Worm (Caenorhabditis elegans) whole organism, L2 larva: ENCODE data around the gene F10A3.11.

Experiments
- F13H6.1 ChIP-seq: sonication (generic microtip); optimal IDR thresholded peaks from 2 replicates; lab custom pipeline; 2016; ENCODE audit warnings: missing genetic modification characterization, missing compliant biosample characterization
- Y55F3AM.14 ChIP-seq: fragments of 200-800 bp; sonication (Bioruptor generic); optimal IDR thresholded peaks from 2 replicates; lab custom pipeline; 2018; ENCODE audit warnings: mild to moderate bottlenecking, missing genetic modification characterization, missing compliant biosample characterization
- ZK546.5 ChIP-seq: sonication (generic microtip); optimal IDR thresholded peaks from 2 replicates; lab custom pipeline; 2017; ENCODE audit warnings: missing biosample characterization, missing genetic modification characterization
- alr-1 ChIP-seq: fragments of 150-350 bp; optimal IDR thresholded peaks from 2 replicates; lab custom pipeline; 2014; ENCODE audit warnings: missing biosample characterization, missing genetic modification characterization
- ama-1 ChIP-seq: fragments of 150-350 bp; optimal IDR thresholded peaks from 2 replicates; lab custom pipeline; 2018; ENCODE audit warnings: inconsistent platforms
- ceh-16 ChIP-seq: fragments of 150-350 bp; optimal IDR thresholded peaks from 2 replicates; lab custom pipeline; 2014; ENCODE audit warnings: missing biosample characterization, missing genetic modification characterization
- ceh-82 ChIP-seq: fragments of 150-350 bp; optimal IDR thresholded peaks from 2 replicates; lab custom pipeline; 2014; ENCODE audit warnings: missing biosample characterization, missing genetic modification characterization
- crh-2 ChIP-seq: sonication (generic microtip); optimal IDR thresholded peaks from 2 replicates; lab custom pipeline; 2017; ENCODE audit warnings: missing biosample characterization, missing genetic modification characterization
- dmd-4 ChIP-seq: sonication (generic microtip); optimal IDR thresholded peaks from 2 replicates; lab custom pipeline; 2017; ENCODE audit warnings: missing biosample characterization, missing genetic modification characterization
- egl-27 ChIP-seq: sonication (generic microtip); optimal IDR thresholded peaks from 3 replicates; lab custom pipeline; 2017; ENCODE audit warnings: missing biosample characterization, missing genetic modification reagents, missing genetic modification characterization
- elt-1 ChIP-seq: fragments of 150-350 bp; optimal IDR thresholded peaks from 2 replicates; lab custom pipeline; 2014; ENCODE audit warnings: missing biosample characterization, missing genetic modification characterization
- elt-3 ChIP-seq: sonication (generic microtip); optimal IDR thresholded peaks from 2 replicates; lab custom pipeline; 2017; ENCODE audit warnings: missing biosample characterization, missing genetic modification characterization
- fos-1 ChIP-seq: fragments of 150-350 bp; optimal IDR thresholded peaks from 2 replicates; lab custom pipeline; 2014; ENCODE audit warnings: missing biosample characterization, missing genetic modification characterization
- lin-11 ChIP-seq: fragments of 150-350 bp; sonication (generic microtip); optimal IDR thresholded peaks from 2 replicates; lab custom pipeline; 2014; ENCODE audit warnings: missing biosample characterization, missing genetic modification characterization, inconsistent platforms, mixed read lengths
- lin-39 ChIP-seq: fragments of 150-350 bp; optimal IDR thresholded peaks from 2 replicates; lab custom pipeline; 2014; ENCODE audit warnings: missing biosample characterization, missing genetic modification reagents, missing genetic modification characterization
- lsy-2 ChIP-seq, 2 experiments: fragments of 150-350 bp in 1 of 2; sonication (generic microtip) in 1 of 2; optimal IDR thresholded peaks; 2 replicates each; lab custom pipeline; 2014 to 2017; ENCODE audit warnings: missing biosample characterization in 2 of 2, missing genetic modification characterization in 2 of 2
- mbf-1 ChIP-seq: sonication (generic microtip); optimal IDR thresholded peaks from 2 replicates; lab custom pipeline; 2017; ENCODE audit warnings: missing biosample characterization, missing genetic modification characterization
- mdl-1 ChIP-seq, 2 experiments: fragments of 150-350 bp in 1 of 2; sonication (generic microtip) in 1 of 2; optimal IDR thresholded peaks; 2 replicates each; lab custom pipeline; 2017; ENCODE audit warnings: missing biosample characterization in 2 of 2, missing genetic modification characterization in 2 of 2
- nhr-11 ChIP-seq: fragments of 150-350 bp; optimal IDR thresholded peaks from 2 replicates; lab custom pipeline; 2014; ENCODE audit warnings: missing biosample characterization, missing genetic modification characterization
- nhr-129 ChIP-seq: fragments of 150-350 bp; optimal IDR thresholded peaks from 2 replicates; lab custom pipeline; 2014; ENCODE audit warnings: missing biosample characterization, missing genetic modification characterization
- nhr-21 ChIP-seq: fragments of 150-350 bp; optimal IDR thresholded peaks from 2 replicates; lab custom pipeline; 2014; ENCODE audit warnings: missing biosample characterization, missing genetic modification characterization
- nhr-23 ChIP-seq: fragments of 150-350 bp; optimal IDR thresholded peaks from 2 replicates; lab custom pipeline; 2014; ENCODE audit warnings: missing biosample characterization, missing genetic modification reagents, missing genetic modification characterization
- nhr-25 ChIP-seq: fragments of 150-350 bp; sonication (generic microtip); optimal IDR thresholded peaks from 3 replicates; lab custom pipeline; 2014; ENCODE audit warnings: missing biosample characterization, missing genetic modification characterization
- nhr-6 ChIP-seq: fragments of 150-350 bp; optimal IDR thresholded peaks from 2 replicates; lab custom pipeline; 2014; ENCODE audit warnings: missing biosample characterization, missing genetic modification characterization
- nhr-77 ChIP-seq: fragments of 150-350 bp; optimal IDR thresholded peaks from 2 replicates; lab custom pipeline; 2014; ENCODE audit warnings: missing biosample characterization, missing genetic modification characterization
- peb-1 ChIP-seq: fragments of 150-350 bp; optimal IDR thresholded peaks from 2 replicates; lab custom pipeline; 2014; ENCODE audit warnings: missing biosample characterization, missing genetic modification characterization
- sma-3 ChIP-seq: sonication (generic microtip); optimal IDR thresholded peaks from 2 replicates; lab custom pipeline; 2016; ENCODE audit warnings: missing genetic modification reagents, missing genetic modification characterization, missing compliant biosample characterization
- sma-9 ChIP-seq, 2 experiments: fragments of 150-350 bp in 1 of 2; sonication (generic microtip) in 1 of 2; optimal IDR thresholded peaks; 2 replicates each; lab custom pipeline; 2014 to 2016; ENCODE audit warnings: missing genetic modification characterization in 2 of 2, mild to moderate bottlenecking in 1 of 2, missing biosample characterization in 1 of 2, missing compliant biosample characterization in 1 of 2, missing genetic modification reagents in 1 of 2, moderate library complexity in 1 of 2
- snpc-4 ChIP-seq: fragments of 150-350 bp; optimal IDR thresholded peaks from 2 replicates; lab custom pipeline; 2014; ENCODE audit warnings: missing biosample characterization, missing genetic modification characterization
- unc-39 ChIP-seq: fragments of 150-350 bp; optimal IDR thresholded peaks from 2 replicates; lab custom pipeline; 2014; ENCODE audit warnings: missing biosample characterization, missing genetic modification characterization
- unc-55 ChIP-seq: fragments of 150-350 bp; sonication (generic microtip); optimal IDR thresholded peaks from 3 replicates; lab custom pipeline; 2014; ENCODE audit warnings: missing biosample characterization, missing genetic modification reagents, missing genetic modification characterization
- unc-62 ChIP-seq: fragments of 150-350 bp; optimal IDR thresholded peaks from 2 replicates; lab custom pipeline; 2014; ENCODE audit warnings: missing biosample characterization, missing genetic modification reagents, missing genetic modification characterization
- zag-1 ChIP-seq: fragments of 150-350 bp; optimal IDR thresholded peaks from 2 replicates; lab custom pipeline; 2014; ENCODE audit warnings: missing biosample characterization, missing genetic modification characterization
- ztf-1 ChIP-seq: fragments of 200-800 bp; sonication (Bioruptor generic); conservative IDR thresholded peaks from 2 replicates; pipeline ENCODE4 v1.3.6; 2022; ENCODE audit warnings: missing genetic modification characterization, missing compliant biosample characterization
- ztf-4 ChIP-seq: fragments of 150-350 bp; optimal IDR thresholded peaks from 2 replicates; lab custom pipeline; 2014; ENCODE audit warnings: missing biosample characterization, missing genetic modification characterization

F10A3.11 gene

DNA sequence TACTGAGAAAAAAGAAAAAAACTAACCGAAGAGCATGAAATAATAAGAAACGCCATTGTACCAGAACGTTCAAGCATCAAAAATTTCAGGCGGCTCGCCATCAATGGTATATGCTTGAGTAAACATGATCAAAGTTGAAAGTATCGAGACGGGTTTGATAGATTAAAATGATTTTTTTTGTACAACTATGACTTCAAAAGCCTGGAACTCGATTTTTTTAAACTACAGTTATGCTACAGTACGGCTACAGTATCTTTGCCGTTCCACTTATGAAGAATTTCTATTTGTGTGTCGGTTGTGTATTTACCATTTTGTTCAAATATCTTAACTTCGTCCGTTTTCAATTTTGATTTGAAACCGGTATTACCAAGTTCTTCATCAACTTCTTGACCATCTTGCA is 7.4 kb upstream of the F10A3.11 start, which contains the start of gene str-97:
Gene str-97 (minus strand): TSS at position 101 of the 400 bp plus-strand sequence.
- TF ChIP-seq mbf-1 (tag; lab: Kevin White, UChicago) (no peak), mdl-1 (tag; optimal IDR thresholded peaks at IDR 0.05; lab: Kevin White, UChicago) (no peak), nhr-25 (tag; lab: Kevin White, UChicago) (no peak), ZK546.5 (tag; lab: Kevin White, UChicago) (no peak), snpc-4 (no peak), nhr-23 (tag; lab: Kevin White, UChicago) (no peak), crh-2 (tag; lab: Kevin White, UChicago) (no peak), ceh-16 (tag; lab: Kevin White, UChicago) (no peak), egl-27 (no peak), nhr-6 (tag; lab: Kevin White, UChicago) (no peak), fos-1 (tag; lab: Kevin White, UChicago) (no peak), sma-3 (no peak), elt-1 (tag; lab: Kevin White, UChicago) (no peak), elt-3 (tag; lab: Kevin White, UChicago) (no peak), F13H6.1 (tag; lab: Kevin White, UChicago) (no peak), nhr-11 (tag; lab: Kevin White, UChicago) (no peak), ztf-4 (no peak)

- TF ChIP-seq crh-2 (tag; lab: Kevin White, UChicago) (no peak), nhr-23 (tag; lab: Kevin White, UChicago) (no peak), F13H6.1 (tag; lab: Kevin White, UChicago) (no peak), lsy-2 (tag; optimal IDR thresholded peaks at IDR 0.05; lab: Kevin White, UChicago) (no peak), ama-1 (lab: Kevin White, UChicago) (no peak), nhr-25 (tag; lab: Kevin White, UChicago) (no peak), nhr-129 (tag; lab: Kevin White, UChicago) (no peak), ceh-82 (tag; lab: Kevin White, UChicago) (no peak), ztf-1 (GFP tag; lab: Robert Waterston, UW) (no peak), nhr-77 (tag; lab: Kevin White, UChicago) (no peak)
Observed at ce11 chrV:16158391-16158790, 4.1 kb upstream of the F10A3.11 start, which contains the start of gene str-99. TSS of gene str-99 (minus strand) at chrV:16158491.

DNA sequence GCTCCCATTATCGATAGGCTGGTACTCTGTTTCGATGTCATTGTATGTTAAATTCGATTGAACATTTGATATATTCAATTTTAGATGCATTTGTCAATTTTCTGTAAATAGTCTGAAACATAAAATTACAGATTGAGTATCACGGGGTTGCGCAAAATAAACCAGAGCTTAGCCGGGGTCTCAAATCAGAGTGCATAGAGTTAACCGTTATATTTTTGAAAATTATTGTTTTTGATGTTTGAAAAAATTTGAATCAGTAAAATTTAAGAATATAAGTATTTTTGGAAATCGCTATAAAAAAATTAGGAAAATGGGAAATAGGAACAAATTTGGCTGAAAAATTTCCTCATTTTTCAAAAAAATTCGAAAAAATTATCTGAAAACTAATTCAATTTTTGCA is 2.9 kb upstream of the F10A3.11 start, which contains the start of gene F10A3.17:
Gene F10A3.17 (minus strand): TSS at position 101 of the 400 bp plus-strand sequence.
- TF ChIP-seq alr-1 (tag; lab: Kevin White, UChicago) (no peak), zag-1 (tag; lab: Kevin White, UChicago) (no peak), lin-39 (no peak), elt-1 (tag; lab: Kevin White, UChicago) (no peak), nhr-129 (tag; lab: Kevin White, UChicago) (no peak), peb-1 (tag; lab: Kevin White, UChicago) (no peak), dmd-4 (tag; lab: Kevin White, UChicago) (no peak), nhr-21 (tag; lab: Kevin White, UChicago) (no peak), ztf-1 (GFP tag; lab: Robert Waterston, UW) (no peak), nhr-77 (tag; lab: Kevin White, UChicago) (no peak), F13H6.1 (tag; lab: Kevin White, UChicago) (no peak), lin-11 (tag; lab: Kevin White, UChicago) (no peak), unc-62 (GFP tag; lab: Kevin White, UChicago) (no peak), sma-9 (GFP tag; optimal IDR thresholded peaks at IDR 0.05; lab: Kevin White, UChicago) (no peak), sma-9 (tag; optimal IDR thresholded peaks at IDR 0.05; lab: Kevin White, UChicago) (no peak), ztf-4 (no peak), elt-3 (tag; lab: Kevin White, UChicago) (no peak), Y55F3AM.14 (GFP tag; lab: Kevin White, UChicago) (no peak), unc-39 (tag; lab: Kevin White, UChicago) (no peak), crh-2 (tag; lab: Kevin White, UChicago) (no peak)

- TF ChIP-seq ama-1 (lab: Kevin White, UChicago) (no peak), unc-55 (GFP tag; lab: Kevin White, UChicago) (peak; percentile 56), fos-1 (tag; lab: Kevin White, UChicago) (peak; percentile 62), nhr-77 (tag; lab: Kevin White, UChicago) (no peak), nhr-129 (tag; lab: Kevin White, UChicago) (peak; percentile 83)
Observed at ce11 chrV:16160087-16160486, 2.4 kb upstream of the F10A3.11 start.
